Worm (Caenorhabditis elegans): ENCODE results near the gene epic-3.
A peak's percentile ranks its signal among the peaks of the same experiment; 100 is the strongest.

The epic-3 gene

DNA sequence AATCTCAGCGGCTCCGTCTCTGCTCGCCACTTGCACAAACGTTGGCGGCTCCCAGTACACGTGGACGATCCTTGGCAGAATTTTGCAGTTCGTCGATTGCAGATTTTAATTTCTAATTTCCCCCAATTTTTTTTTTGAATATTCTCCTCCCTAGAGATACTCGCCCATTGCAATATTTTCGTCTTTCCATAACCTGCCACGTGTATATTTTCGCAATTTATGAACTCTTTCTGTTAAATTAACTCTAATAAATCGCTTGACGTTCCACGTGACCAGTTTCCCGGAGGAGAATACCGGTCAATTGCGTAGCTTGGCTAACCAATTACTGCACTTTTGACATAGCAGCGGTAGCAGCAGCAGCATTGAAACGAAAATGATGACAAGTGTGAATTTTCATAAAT, 15.8 kb downstream of the epic-3 start (continued):
- TF ChIP-seq arid-1 (GFP tag; conservative IDR thresholded peaks at IDR 0.05), result 0 out of 2 replicates have a peak, but pooled peaks have one; percentile 5
- peak; percentile 46 for TF ChIP-seq T26A8.4 (GFP tag; IDR thresholded peaks at IDR 0.05)
- peak; percentile 67 for TF ChIP-seq ama-1 (optimal IDR thresholded peaks at IDR 0.05)
- TF ChIP-seq ztf-11 (tag; optimal IDR thresholded peaks at IDR 0.05), result no peak
- TF ChIP-seq daf-19 (GFP tag; conservative IDR thresholded peaks at IDR 0.05), result no peak
- no peak for TF ChIP-seq spr-1 (tag; optimal IDR thresholded peaks at IDR 0.05)
- TF ChIP-seq ZK546.5 (tag; optimal IDR thresholded peaks at IDR 0.05), result peak in 1 of 2 experiments; percentile 46
- peak; percentile 67 for TF ChIP-seq lin-38 (GFP tag; IDR thresholded peaks at IDR 0.05)
- TF ChIP-seq cey-2 (tag; optimal IDR thresholded peaks at IDR 0.05; ENCODE audit: borderline replicate concordance, insufficient read depth), result no peak
- TF ChIP-seq Y48G9A.11 (GFP tag; IDR thresholded peaks at IDR 0.05), result 0 out of 2 replicates have a peak, but pooled peaks have one; percentile 37
- 0 out of 2 replicates have a peak, but pooled peaks have one; percentile 53 for TF ChIP-seq dmd-8 (GFP tag; IDR thresholded peaks at IDR 0.05)
- TF ChIP-seq snpc-1.2 (GFP tag; IDR thresholded peaks at IDR 0.05), result peak; percentile 56; the same call in 1 of the 2 replicates
- no peak for TF ChIP-seq tra-1 (GFP tag; IDR thresholded peaks at IDR 0.05)
- TF ChIP-seq lin-13 (GFP tag; optimal IDR thresholded peaks at IDR 0.05), result peak; percentile 35
- TF ChIP-seq unc-62 (GFP tag; optimal IDR thresholded peaks at IDR 0.05 in 1 of 2), result peak in 1 of 2 experiments; percentile 68
- TF ChIP-seq unc-62 (tag; optimal IDR thresholded peaks at IDR 0.05), result no peak

DNA sequence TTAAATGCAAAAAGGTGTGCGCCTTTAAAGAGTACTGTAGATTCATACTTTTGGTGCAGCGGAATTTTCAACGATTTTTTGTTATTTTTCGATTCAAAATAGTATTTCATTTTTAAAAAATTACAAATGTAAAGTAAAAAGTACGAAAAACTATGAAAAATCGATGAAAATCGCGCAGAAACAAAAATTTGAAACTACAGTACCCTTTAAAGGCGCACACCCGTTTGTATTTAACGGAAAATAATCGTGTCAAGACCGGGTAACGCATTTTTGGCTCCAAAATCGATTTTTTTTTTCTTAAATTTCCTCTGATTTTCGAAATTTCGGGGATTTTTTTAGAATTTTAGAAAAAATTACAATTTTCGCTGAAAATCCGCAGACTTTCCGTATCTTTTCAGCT, 16.2 kb downstream of the epic-3 start:
- peak; percentile 49 for TF ChIP-seq aha-1 (tag)
- no peak for TF ChIP-seq ces-1 (GFP tag; optimal IDR thresholded peaks at IDR 0.05)

DNA sequence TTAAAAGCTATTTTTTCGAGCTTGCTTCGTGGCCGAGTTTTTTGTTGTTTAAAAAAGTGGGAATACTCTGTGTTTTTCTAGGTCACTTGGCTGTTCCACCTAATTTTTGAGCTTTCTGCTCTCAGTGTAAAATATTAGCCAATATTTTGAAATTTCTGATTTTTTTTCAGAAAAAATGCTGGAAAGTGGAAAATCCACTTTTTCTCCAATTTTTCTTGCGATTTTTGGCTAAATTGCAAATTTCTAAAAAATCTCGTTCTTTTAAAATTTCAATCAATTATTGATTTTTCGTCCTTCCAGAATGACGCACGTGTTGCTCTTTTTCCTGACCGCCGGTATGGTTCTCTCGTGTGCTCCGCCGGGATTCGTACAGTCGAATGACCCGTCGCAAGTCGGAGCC, 17.2 kb downstream of the epic-3 start, which contains the start of gene K08D12.4:
TSS of gene K08D12.4 (plus strand) at position 301 of the 400 bp plus-strand sequence.
- TF ChIP-seq dmd-6 (GFP tag; IDR thresholded peaks at IDR 0.05) (no peak), lir-3 (tag; optimal IDR thresholded peaks at IDR 0.05) (no peak), nhr-25 (tag; optimal IDR thresholded peaks at IDR 0.05; ENCODE audit: borderline replicate concordance, insufficient read depth) (no peak)

DNA sequence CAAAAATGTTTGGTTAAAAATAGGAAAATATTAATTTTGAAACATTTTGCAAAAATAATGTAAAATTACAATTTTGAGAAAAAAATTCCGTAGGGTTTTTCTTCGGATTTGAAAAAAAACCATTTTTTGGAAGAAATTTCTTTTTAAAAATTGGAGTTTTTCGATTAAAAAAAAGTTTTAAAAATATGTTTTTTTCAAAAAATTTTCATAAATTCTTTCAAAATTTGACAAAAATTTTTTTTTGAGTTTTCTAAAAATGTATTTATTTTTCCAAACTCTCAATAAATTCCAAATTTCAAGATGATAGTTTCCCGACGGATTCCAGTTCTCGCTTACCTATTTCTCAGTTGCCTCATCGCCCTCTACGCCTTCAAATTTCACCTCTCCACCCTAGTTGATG, 24.6 kb downstream of the epic-3 start, which contains the start of gene bus-2:
TSS of gene bus-2 (plus strand) at position 301 of the 400 bp plus-strand sequence.
- TF ChIP-seq madf-9 (GFP tag; conservative IDR thresholded peaks at IDR 0.05), result no peak
- no peak for TF ChIP-seq nhr-42 (GFP tag; IDR thresholded peaks at IDR 0.05)

DNA sequence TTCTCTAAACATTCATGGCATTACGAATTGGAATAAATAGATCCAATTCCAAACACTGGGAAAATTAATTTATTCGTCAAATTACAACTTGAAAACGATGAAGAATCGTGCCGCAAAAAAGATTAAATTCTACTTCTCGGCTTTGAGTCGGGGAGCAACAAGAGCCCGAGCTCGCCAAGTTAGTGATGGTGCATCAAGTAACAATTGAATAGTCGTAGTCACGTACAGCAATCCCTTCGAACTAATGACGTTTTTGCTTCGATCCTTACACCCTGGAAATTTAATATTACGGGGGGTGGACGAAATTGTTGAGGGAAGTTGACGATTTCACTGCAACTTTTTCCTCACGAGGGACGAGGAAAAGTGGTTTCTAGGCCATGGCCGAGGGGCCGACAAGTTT, 32.5 kb downstream of the epic-3 start:
- TF ChIP-seq ama-1 (optimal IDR thresholded peaks at IDR 0.05) (no peak), gei-8 (GFP tag; optimal IDR thresholded peaks at IDR 0.05) (no peak), fkh-10 (GFP tag; optimal IDR thresholded peaks at IDR 0.05) (peak; percentile 36), D1046.2 (GFP tag; IDR thresholded peaks at IDR 0.05) (no peak)

DNA sequence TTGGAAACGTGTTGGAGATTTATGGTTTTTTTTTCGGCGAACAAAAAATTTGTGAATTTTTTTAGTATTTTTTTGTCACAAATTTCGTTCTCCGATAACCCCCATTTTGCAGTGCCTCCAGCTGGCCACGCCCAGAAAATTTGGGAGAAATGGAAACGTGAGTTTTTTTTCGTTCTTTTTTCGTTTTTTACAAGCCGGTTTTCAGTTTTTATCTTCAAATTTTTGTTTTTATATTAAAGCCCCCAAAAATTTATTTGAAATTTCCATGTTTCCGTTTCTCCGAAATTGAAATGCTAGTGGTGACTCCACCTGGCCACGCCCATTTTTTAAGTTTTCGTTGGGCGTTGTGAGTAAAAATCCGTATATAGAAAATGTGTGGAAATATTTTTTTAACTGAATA, 37.0 kb downstream of the epic-3 start:
- TF ChIP-seq daf-16 (GFP tag; optimal IDR thresholded peaks at IDR 0.05) (no peak), daf-16 (tag; optimal IDR thresholded peaks at IDR 0.05) (no peak), dmd-6 (GFP tag; IDR thresholded peaks at IDR 0.05) (no peak), dmd-9 (GFP tag; IDR thresholded peaks at IDR 0.05) (0 out of 2 replicates have a peak, but pooled peaks have one; percentile 15), rbr-2 (tag; optimal IDR thresholded peaks at IDR 0.05) (no peak), F44E2.7 (GFP tag; IDR thresholded peaks at IDR 0.05) (no peak), ZK337.2 (GFP tag; IDR thresholded peaks at IDR 0.05) (no peak), unc-130 (GFP tag; optimal IDR thresholded peaks at IDR 0.05) (peak; percentile 59), Y48G9A.11 (GFP tag; IDR thresholded peaks at IDR 0.05) (0 out of 2 replicates have a peak, but pooled peaks have one; percentile 21), hif-1 (tag; optimal IDR thresholded peaks at IDR 0.05) (peak in 1 of 2 experiments; percentile 35), F26F4.8 (GFP tag; conservative IDR thresholded peaks at IDR 0.05) (no peak), unc-39 (tag; optimal IDR thresholded peaks at IDR 0.05) (no peak)
